Worm (Caenorhabditis elegans) whole organism, L4/young adult: ENCODE data around the gene crh-2.

ENCODE experiments used
- W03F9.2 ChIP-seq: fragments of 150-350 bp; optimal IDR thresholded peaks from 2 replicates; lab custom pipeline; 2014; ENCODE audit warnings: missing biosample characterization, missing genetic modification characterization
- dao-5 ChIP-seq: sonication (generic microtip); optimal IDR thresholded peaks from 2 replicates; lab custom pipeline; 2016; ENCODE audit warnings: missing genotype, missing genetic modification characterization, moderate library complexity, missing compliant biosample characterization
- him-1 ChIP-seq: sonication (generic microtip); optimal IDR thresholded peaks from 2 replicates; lab custom pipeline; 2016; ENCODE audit warnings: missing genotype, missing genetic modification reagents, missing genetic modification characterization, missing compliant biosample characterization

crh-2 gene

DNA sequence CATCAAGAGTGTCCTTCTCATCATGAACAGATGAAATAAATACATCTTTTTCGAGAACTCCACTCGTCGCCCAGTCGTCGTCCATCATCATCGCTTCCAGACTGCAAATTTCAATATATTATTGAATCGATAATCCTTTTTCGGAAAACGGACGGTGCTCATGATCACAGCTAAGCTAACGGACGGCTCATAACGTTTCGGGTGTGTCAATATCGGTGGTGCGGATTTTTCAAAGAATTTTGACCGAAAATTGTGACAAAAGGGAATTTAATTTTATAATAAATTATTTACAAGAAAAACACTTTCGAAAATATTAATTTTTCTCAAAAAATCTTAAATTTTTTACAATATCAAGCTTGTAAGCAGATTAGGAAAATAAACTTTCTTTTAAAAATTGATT is at the start of gene crh-2:
crh-2 (minus strand) TSS at position 101 of the 400 bp plus-strand sequence.
- TF ChIP-seq dao-5 = no peak
- no peak for TF ChIP-seq him-1 (tag; lab: Kevin White, UChicago)
- TF ChIP-seq W03F9.2 (tag; lab: Kevin White, UChicago) = no peak

DNA sequence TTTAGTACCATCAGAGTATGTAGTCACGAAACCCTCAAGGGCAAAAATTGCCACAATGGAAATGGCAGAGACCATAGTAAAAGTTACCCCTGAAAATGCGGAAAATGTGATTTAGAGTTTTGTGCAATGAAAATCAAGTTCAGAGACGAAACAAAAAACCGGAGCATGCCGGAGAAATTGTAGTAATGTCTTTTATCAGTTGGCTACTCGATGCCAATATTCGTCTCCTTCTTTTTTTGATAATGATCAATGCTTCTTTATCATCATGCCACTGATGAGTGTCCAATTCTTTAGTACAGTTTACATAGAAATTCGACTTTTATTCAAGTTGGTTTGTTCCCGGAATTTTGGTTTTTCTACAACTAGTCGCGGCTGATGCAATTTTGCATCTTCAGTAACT is 48.4 kb upstream of the crh-2 start, which contains the start of gene pho-1:
pho-1 (minus strand) TSS at position 89 of the 400 bp plus-strand sequence.
- TF ChIP-seq dao-5 (no peak), W03F9.2 (tag; lab: Kevin White, UChicago) (no peak), him-1 (tag; lab: Kevin White, UChicago) (no peak)

DNA sequence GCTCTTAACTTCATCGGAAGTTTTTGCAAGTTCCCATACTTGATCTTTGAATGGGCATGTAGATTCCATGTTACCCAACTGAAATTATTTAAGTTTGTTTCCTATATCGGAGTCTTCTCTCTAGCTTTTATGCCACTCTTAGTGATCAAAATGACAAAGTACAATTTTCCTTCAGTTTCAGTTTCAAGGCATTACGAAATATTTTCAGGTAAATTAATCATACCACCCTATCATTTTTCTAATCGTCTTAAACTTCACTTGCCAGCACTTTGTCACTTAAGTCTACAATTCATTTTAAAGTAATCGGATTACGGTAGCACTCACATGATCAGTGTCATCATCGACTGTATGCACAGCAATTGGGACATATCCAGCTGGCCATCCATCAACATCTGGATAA is 47.4 kb upstream of the crh-2 start:
- TF ChIP-seq dao-5 (no peak), him-1 (tag; lab: Kevin White, UChicago) (no peak), W03F9.2 (tag; lab: Kevin White, UChicago) (no peak)

DNA sequence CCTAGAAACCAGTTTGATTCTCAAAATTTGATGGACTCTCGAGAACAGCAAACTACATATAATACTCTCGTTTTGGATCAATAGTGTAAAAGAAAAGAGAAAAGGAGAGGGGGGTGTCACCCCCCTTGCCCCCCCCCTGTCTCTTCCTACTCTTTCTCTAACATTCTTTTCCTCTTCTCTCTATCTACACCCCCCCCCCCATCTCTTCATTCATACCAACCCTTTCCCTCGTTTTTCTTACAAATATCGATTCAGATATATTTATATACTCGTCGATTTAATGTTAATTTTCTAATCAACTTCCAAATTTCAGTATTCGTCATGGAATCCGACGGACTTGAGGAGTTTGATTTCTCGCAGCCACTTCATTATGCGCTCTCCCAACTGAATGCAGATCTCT is 43.7 kb upstream of the crh-2 start, which contains the start of gene EGAP2.1:
EGAP2.1 (plus strand) TSS at position 301 of the 400 bp plus-strand sequence.
- TF ChIP-seq dao-5 (no peak), him-1 (tag; lab: Kevin White, UChicago) (no peak), W03F9.2 (tag; lab: Kevin White, UChicago) (no peak)

DNA sequence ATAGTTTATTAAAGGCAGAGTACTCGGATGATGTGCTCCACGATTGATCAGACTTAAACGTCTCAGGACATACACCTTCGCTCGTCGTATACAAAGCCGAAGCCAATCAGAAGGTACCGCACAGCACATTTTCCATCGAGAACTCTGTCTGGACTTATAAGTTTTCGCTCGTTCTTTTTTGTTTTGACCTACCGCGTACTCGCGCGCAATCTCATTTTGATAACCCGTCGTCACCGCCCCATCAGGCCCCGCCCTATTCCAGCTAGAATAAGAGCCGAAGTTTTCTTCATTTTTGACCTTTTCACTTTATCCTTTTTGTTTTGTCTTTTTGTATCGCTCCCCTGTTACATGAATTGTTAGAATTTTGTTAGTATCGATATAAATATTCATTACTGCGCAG is 42.2 kb upstream of the crh-2 start, which contains the start of gene EGAP2.2:
EGAP2.2 (plus strand) TSS at position 301 of the 400 bp plus-strand sequence.
- TF ChIP-seq dao-5 (no peak), W03F9.2 (tag; lab: Kevin White, UChicago) (no peak), him-1 (tag; lab: Kevin White, UChicago) (no peak)

DNA sequence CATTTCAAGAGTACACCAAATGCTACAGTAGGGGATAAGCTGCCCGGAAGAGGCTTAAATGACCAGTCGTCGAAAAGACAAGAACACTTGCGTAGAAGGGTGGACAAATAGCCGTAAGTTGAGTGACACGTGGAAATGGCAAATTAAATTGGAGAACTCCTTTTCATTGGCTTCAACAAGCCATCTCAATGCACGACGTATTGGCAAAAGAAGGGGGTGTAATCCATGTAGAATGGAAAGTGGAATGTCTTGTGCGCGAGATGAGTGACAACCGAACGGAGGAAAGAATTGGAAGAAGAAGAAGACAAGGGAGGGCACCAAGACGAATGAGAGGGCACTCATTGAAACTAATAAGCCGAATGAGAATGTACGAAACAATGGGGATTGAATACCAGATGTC is 41.3 kb upstream of the crh-2 start:
- no peak for TF ChIP-seq him-1 (tag; lab: Kevin White, UChicago)
- no peak for TF ChIP-seq dao-5
- TF ChIP-seq W03F9.2 (tag; lab: Kevin White, UChicago) = no peak

DNA sequence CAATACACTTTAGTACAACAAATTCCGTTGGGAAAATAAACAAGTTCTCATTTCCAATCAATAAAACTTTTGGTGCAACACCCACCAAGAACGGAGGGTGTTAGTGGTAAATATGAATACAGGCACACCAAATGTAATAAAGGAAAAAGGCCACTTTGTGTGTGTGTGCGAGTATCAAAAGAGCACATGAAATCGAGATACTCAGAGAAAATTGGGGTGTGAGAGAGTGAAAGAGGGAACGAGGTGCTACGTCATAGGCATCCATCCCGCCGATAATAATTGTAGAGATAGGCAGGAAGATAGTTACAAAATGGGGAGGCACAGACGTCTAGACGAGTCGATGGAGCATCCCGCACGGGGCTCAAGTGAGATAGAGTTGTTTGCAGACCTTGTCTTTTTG is 40.4 kb upstream of the crh-2 start:
- no peak for TF ChIP-seq W03F9.2 (tag; lab: Kevin White, UChicago)
- no peak for TF ChIP-seq dao-5

DNA sequence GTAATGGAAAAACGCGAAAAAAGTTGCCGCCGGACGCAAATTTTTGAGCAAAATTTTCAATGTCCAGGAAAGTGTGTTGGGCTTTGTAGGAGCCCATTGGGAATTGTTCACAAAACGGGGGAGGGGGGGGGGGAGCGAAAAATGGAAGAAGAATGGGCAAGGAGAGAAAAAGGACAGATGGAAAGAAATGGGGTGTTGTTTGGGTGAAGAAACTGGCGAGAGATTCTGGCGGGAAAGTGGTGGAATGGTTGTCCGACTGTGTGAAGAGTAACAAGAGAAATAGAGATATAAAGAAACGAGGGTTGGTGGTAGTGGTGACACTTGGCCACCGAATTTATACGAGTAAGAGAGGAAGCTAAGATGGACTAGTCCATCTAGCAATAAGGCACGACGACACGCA is 38.9 kb upstream of the crh-2 start:
- no peak for TF ChIP-seq W03F9.2 (tag; lab: Kevin White, UChicago)
- no peak for TF ChIP-seq him-1 (tag; lab: Kevin White, UChicago)
- TF ChIP-seq dao-5 = no peak

DNA sequence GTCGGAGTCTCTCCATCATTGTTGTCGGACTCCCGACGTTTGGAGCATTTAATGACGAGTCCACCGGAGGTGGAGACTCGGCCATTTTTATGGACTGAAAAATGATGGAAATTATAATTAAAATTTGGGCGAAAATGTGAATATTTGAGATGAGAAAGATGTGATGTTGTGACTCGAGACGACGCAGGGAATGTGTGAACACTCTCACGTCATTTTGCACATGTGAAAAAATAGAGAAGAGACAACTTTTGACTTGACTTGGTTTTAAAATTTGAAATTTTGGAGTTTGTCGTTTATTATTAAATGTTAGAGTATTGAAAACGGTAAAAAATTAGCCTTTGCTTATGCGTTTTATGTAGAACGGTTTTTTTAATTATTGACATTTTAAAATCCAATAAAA is 37.9 kb upstream of the crh-2 start, which contains the start of gene dsh-1:
dsh-1 (minus strand) TSS at position 101 of the 400 bp plus-strand sequence.
- no peak for TF ChIP-seq dao-5
- TF ChIP-seq W03F9.2 (tag; lab: Kevin White, UChicago) = no peak
- no peak for TF ChIP-seq him-1 (tag; lab: Kevin White, UChicago)

DNA sequence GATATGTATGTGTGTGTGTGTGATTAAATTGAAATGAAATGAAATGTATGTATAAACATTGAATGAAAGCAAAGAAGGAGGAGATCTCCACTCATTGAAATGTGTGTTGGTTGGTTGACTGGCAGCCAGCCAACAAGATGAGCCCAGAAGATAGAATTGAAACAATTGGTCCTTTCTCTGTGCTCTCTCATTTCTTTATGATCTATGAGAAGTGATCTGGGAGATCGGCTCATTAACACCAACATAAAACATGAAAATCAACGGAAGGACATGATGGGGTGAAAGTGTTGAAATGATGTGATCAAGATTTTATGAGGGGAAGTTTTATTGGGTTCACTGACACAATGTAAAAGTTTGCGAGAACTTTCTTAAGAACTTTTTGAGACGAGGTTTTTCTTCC is 35.5 kb upstream of the crh-2 start:
- no peak for TF ChIP-seq him-1 (tag; lab: Kevin White, UChicago)

DNA sequence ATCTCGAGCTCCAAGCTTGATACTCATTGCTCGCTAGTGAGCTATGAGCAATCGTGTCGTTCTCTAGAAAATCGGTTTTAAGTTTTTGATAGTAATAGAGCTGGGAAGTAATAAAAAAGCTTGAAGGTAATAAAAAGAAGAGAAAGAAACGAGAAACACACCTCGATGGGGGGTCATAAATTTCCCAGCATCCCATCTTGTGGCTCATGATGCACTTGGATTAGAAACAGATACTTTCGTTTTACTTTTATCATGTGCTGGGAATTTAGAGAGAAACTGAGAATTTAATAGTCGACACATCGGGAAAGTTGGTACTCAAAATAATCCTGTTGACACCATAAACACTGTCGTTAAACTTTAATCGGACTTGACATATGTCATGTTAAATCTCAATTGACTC is 33.3 kb upstream of the crh-2 start:
- TF ChIP-seq W03F9.2 (tag; lab: Kevin White, UChicago) = no peak

DNA sequence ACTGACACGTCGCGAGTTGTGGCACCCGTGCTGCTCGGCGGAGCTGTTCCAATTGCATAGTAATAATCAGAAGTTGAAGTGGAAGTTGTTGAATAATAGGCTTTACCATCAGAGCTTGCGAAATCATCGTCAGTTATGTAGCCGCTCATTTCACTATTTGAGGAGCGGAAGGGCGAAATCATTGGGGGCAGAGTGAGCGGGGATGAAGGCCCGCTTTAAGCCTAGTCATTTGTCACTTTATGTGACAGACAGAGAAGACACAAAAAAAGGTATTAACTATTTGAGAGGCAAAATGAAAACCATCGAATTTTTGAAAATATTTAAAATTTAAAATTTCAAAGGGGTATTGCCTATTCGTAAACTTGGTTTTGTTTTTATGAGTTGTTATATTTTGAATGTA is 31.0 kb upstream of the crh-2 start:
- TF ChIP-seq dao-5 = no peak
- no peak for TF ChIP-seq him-1 (tag; lab: Kevin White, UChicago)
- TF ChIP-seq W03F9.2 (tag; lab: Kevin White, UChicago) = no peak

DNA sequence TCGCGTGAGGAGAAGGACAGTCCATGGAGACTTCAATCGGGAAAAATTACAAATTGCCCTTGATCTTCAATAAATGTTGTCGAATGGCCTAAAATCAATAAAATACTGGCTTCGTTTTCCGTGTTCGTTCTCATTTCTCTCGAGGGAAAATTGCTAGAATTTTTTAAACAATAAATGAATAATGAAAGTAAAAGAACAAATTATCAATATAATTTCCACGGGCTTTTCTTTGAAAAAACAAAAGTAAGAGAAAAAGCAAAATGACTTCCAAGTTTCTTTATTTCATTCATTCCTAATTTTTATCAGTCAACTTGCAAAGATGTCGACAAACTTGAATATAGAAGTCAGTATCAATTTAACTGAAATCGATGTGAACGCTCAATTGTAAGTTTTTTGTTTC is 25.3 kb upstream of the crh-2 start, which contains the start of gene C34F11.1:
C34F11.1 (plus strand) TSS at position 301 of the 400 bp plus-strand sequence.
- TF ChIP-seq dao-5 (no peak), him-1 (tag; lab: Kevin White, UChicago) (no peak), W03F9.2 (tag; lab: Kevin White, UChicago) (no peak)

DNA sequence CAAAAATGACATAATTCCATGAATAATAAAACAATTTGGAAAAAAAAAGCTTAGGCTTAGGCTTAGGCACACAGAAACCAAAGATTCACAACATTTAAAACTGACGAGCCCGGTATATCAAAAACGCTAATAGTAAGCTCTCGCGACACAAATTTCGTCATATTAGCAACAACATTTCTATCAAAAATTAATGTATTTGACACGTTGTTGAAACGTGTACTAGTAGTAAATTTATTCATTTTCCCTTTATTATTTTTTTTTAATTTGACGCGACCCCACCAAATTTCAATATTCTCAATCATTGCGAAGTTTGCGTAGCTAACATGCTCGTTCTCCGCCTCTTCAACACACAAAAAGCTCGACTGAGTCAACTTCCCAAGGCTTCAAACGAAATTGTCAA is 24.6 kb upstream of the crh-2 start, which contains the start of gene C34F11.2:
C34F11.2 (plus strand) TSS at position 301 of the 400 bp plus-strand sequence.
- TF ChIP-seq dao-5 (no peak), W03F9.2 (tag; lab: Kevin White, UChicago) (no peak), him-1 (tag; lab: Kevin White, UChicago) (no peak)

DNA sequence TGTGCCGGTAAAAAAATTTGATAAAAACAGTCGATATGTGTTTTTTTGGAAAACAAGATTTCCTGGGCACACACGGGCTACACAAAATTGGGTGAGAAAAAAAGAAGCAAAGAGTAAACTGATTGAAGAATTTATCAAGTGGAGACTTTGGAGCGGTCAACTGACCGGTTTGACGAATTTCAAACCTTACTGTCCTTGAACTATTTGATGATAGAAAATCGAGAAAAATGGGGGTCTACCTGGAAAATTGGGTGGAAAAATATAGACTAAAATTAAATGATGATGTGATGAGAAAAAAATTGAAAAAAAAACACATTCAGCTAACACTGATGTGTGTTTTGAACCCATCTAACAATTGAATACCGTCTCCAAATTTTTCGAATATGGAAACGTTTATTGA is 23.5 kb upstream of the crh-2 start, which contains the start of gene C34F11.8:
C34F11.8 (minus strand) TSS at position 135 of the 400 bp plus-strand sequence.
- TF ChIP-seq dao-5 (no peak), W03F9.2 (tag; lab: Kevin White, UChicago) (no peak)
